Worm (Caenorhabditis elegans) whole organism, mixed stage, embryonic: ENCODE data around the gene F59A7.14.

Experiments
- M03D4.4 ChIP-seq: sonication (generic microtip); optimal IDR thresholded peaks from 2 replicates; lab custom pipeline; 2017; ENCODE audit warnings: mild to moderate bottlenecking, missing genetic modification characterization, missing compliant biosample characterization
- blmp-1 ChIP-seq: fragments of 150-350 bp; optimal IDR thresholded peaks from 2 replicates; lab custom pipeline; 2014; ENCODE audit warnings: missing biosample characterization, missing genetic modification characterization
- flh-1 ChIP-seq: fragments of 200-800 bp; sonication (Bioruptor generic); optimal IDR thresholded peaks from 2 replicates; lab custom pipeline; 2018; ENCODE audit warnings: mild to moderate bottlenecking, missing genetic modification characterization, moderate library complexity, missing compliant biosample characterization
- mab-5 ChIP-seq: fragments of 150-350 bp; optimal IDR thresholded peaks from 2 replicates; lab custom pipeline; 2014; ENCODE audit warnings: missing biosample characterization, missing genetic modification characterization
- nhr-237 ChIP-seq: fragments of 150-350 bp; optimal IDR thresholded peaks from 2 replicates; lab custom pipeline; 2014; ENCODE audit warnings: missing biosample characterization, missing genetic modification characterization
- nhr-76 ChIP-seq: sonication (generic microtip); optimal IDR thresholded peaks from 2 replicates; lab custom pipeline; 2017; ENCODE audit warnings: missing biosample characterization, missing genetic modification characterization
- pha-4 ChIP-seq: fragments of 150-350 bp; optimal IDR thresholded peaks from 2 replicates; lab custom pipeline; 2018; ENCODE audit warnings: missing biosample characterization, missing genetic modification reagents, missing genetic modification characterization
- sem-2 ChIP-seq: fragments of 200-800 bp; sonication (Bioruptor generic); optimal IDR thresholded peaks from 2 replicates; lab custom pipeline; 2018; ENCODE audit warnings: mild to moderate bottlenecking, missing genetic modification characterization, missing compliant biosample characterization
- snpc-4 ChIP-seq: fragments of 150-350 bp; optimal IDR thresholded peaks from 2 replicates; lab custom pipeline; 2014; ENCODE audit warnings: missing biosample characterization, missing genetic modification characterization
- unc-39 ChIP-seq: fragments of 150-350 bp; optimal IDR thresholded peaks from 2 replicates; lab custom pipeline; 2014; ENCODE audit warnings: missing biosample characterization, missing genetic modification characterization
- unc-62 ChIP-seq: fragments of 150-350 bp; optimal IDR thresholded peaks from 2 replicates; lab custom pipeline; 2014; ENCODE audit warnings: missing biosample characterization, missing genetic modification reagents, missing genetic modification characterization

DNA sequence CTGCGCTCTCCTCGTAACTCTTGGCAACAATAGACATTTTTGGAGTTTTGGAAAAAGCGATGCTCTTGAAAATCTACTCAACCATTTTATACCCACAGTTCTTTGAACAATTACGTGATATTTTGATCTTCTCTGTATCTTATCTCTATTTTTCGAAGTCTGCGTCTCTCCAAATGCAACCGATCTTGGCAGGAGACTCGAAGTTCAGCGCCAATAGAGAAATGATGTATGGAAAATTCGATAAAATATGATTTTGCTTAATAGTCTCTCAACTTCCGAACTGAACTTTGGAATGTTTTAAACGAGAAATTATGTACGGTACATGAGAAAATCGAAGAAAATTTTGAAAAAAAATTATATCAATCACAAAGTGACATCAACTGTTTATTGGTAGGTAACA is 31.3 kb downstream of the F59A7.14 start, which contains the start of gene comt-4:
- TF ChIP-seq flh-1 (GFP tag; lab: Kevin White, UChicago) (no peak), nhr-76 (tag; lab: Kevin White, UChicago) (no peak), nhr-237 (tag; lab: Kevin White, UChicago) (no peak), sem-2 (GFP tag; lab: Kevin White, UChicago) (no peak), unc-39 (tag; lab: Kevin White, UChicago) (no peak), pha-4 (tag; lab: Kevin White, UChicago) (no peak), unc-62 (GFP tag; lab: Kevin White, UChicago) (no peak), M03D4.4 (no peak), mab-5 (no peak), snpc-4 (no peak), blmp-1 (tag; lab: Kevin White, UChicago) (no peak)
